Fruit fly (Drosophila melanogaster) whole organism, embryonic: Measurements from ENCODE around the gene CG33669.

Experiments used
- Bgb ChIP-seq: fragments of 200-800 bp; sonication (Bioruptor generic); IDR thresholded peaks from 2 replicates; pipeline ENCODE4 v1.3.6; 2022; ENCODE audit warnings: missing biosample characterization, missing genetic modification characterization; ENCODE audit not compliant: partially characterized antibody
- CG10321 ChIP-seq: fragments of 200-800 bp; sonication (Bioruptor generic); IDR thresholded peaks from 2 replicates; pipeline ENCODE4 v1.3.6; 2022; ENCODE audit warnings: missing biosample characterization, missing genetic modification characterization
- CG11398 ChIP-seq: fragments of 200-800 bp; sonication (Bioruptor generic); optimal IDR thresholded peaks from 2 replicates; lab custom pipeline; 2016; ENCODE audit warnings: missing biosample characterization, missing genetic modification characterization
- CG11560 ChIP-seq: fragments of 200-800 bp; sonication (Bioruptor generic); IDR thresholded peaks from 3 replicates; pipeline ENCODE4 v1.3.6; 2022; ENCODE audit warnings: missing biosample characterization, missing genetic modification characterization
- CG11723 ChIP-seq: fragments of 200-800 bp; sonication (Bioruptor generic); optimal IDR thresholded peaks from 2 replicates; lab custom pipeline; 2017; ENCODE audit warnings: missing biosample characterization, mild to moderate bottlenecking, missing genetic modification characterization
- CG12104 ChIP-seq: fragments of 200-800 bp; sonication (Bioruptor generic); optimal IDR thresholded peaks from 3 replicates; lab custom pipeline; 2016; ENCODE audit warnings: missing biosample characterization, missing genetic modification characterization
- CG12219 ChIP-seq: fragments of 200-800 bp; sonication (Bioruptor generic); optimal IDR thresholded peaks from 3 replicates; lab custom pipeline; 2018; ENCODE audit warnings: missing biosample characterization, mild to moderate bottlenecking, missing genetic modification characterization
- CG12391 ChIP-seq: fragments of 200-800 bp; sonication (Bioruptor generic); optimal IDR thresholded peaks from 3 replicates; lab custom pipeline; 2018; ENCODE audit warnings: missing biosample characterization, mild to moderate bottlenecking, missing genetic modification characterization, moderate library complexity
- CG14667 ChIP-seq: fragments of 200-800 bp; sonication (Bioruptor generic); IDR thresholded peaks from 2 replicates; pipeline ENCODE4 v1.3.6; 2022; ENCODE audit warnings: missing biosample characterization, missing genetic modification characterization
- CG1529 ChIP-seq: fragments of 200-800 bp; sonication (Bioruptor generic); optimal IDR thresholded peaks from 3 replicates; lab custom pipeline; 2018; ENCODE audit warnings: missing biosample characterization, missing genetic modification characterization
- CG15479 ChIP-seq: fragments of 200-800 bp; sonication (Bioruptor generic); optimal IDR thresholded peaks from 3 replicates; lab custom pipeline; 2019; ENCODE audit warnings: missing biosample characterization, mild to moderate bottlenecking, missing genetic modification characterization, moderate library complexity
- CG1603 ChIP-seq: fragments of 200-800 bp; sonication (Bioruptor generic); optimal IDR thresholded peaks from 2 replicates; lab custom pipeline; 2019; ENCODE audit warnings: missing biosample characterization, mild to moderate bottlenecking, missing genetic modification characterization, moderate library complexity
- CG17612 ChIP-seq: fragments of 200-800 bp; sonication (Bioruptor generic); IDR thresholded peaks from 2 replicates; pipeline ENCODE4 v1.3.6; 2022; ENCODE audit warnings: missing biosample characterization, missing genetic modification characterization
- CG18262 ChIP-seq: fragments of 200-800 bp; optimal IDR thresholded peaks from 3 replicates; lab custom pipeline; 2019; ENCODE audit warnings: missing biosample characterization, mild to moderate bottlenecking, missing genetic modification characterization, moderate library complexity
- CG2678 ChIP-seq: fragments of 200-800 bp; sonication (Bioruptor generic); optimal IDR thresholded peaks from 3 replicates; lab custom pipeline; 2019; ENCODE audit warnings: missing biosample characterization, mild to moderate bottlenecking, missing genetic modification characterization, moderate library complexity
- CG31365 ChIP-seq: fragments of 200-800 bp; sonication (Bioruptor generic); optimal IDR thresholded peaks from 2 replicates; lab custom pipeline; 2018; ENCODE audit warnings: missing biosample characterization, mild to moderate bottlenecking, missing genetic modification characterization
- CG3163 ChIP-seq: fragments of 200-800 bp; sonication (Bioruptor generic); optimal IDR thresholded peaks from 3 replicates; lab custom pipeline; 2016; ENCODE audit warnings: missing biosample characterization, missing genetic modification characterization
- CG3281 ChIP-seq: fragments of 200-800 bp; sonication (Bioruptor generic); optimal IDR thresholded peaks from 3 replicates; lab custom pipeline; 2017; ENCODE audit warnings: missing biosample characterization, mild to moderate bottlenecking, missing genetic modification characterization
- CG34224 ChIP-seq: fragments of 200-800 bp; sonication (Bioruptor generic); IDR thresholded peaks from 3 replicates; pipeline ENCODE4 v1.3.6; 2022; ENCODE audit warnings: missing biosample characterization, missing genetic modification characterization; ENCODE audit not compliant: partially characterized antibody
- CG7839 ChIP-seq: fragments of 200-800 bp; sonication (Bioruptor generic); optimal IDR thresholded peaks from 3 replicates; lab custom pipeline; 2018; ENCODE audit warnings: missing biosample characterization, mild to moderate bottlenecking, missing genetic modification characterization, moderate library complexity
- Dbx ChIP-seq: fragments of 200-800 bp; sonication (Bioruptor generic); IDR thresholded peaks from 3 replicates; pipeline ENCODE4 v1.3.6; 2022; ENCODE audit warnings: missing biosample characterization, missing genetic modification characterization
- ERR ChIP-seq: fragments of 200-800 bp; sonication (Bioruptor generic); optimal IDR thresholded peaks from 2 replicates; lab custom pipeline; 2016; ENCODE audit warnings: missing biosample characterization, missing genetic modification characterization
- Fer3 ChIP-seq: fragments of 200-800 bp; sonication (Bioruptor generic); optimal IDR thresholded peaks from 2 replicates; lab custom pipeline; 2018; ENCODE audit warnings: missing biosample characterization, mild to moderate bottlenecking, missing genetic modification characterization, moderate library complexity
- Gug ChIP-seq: fragments of 200-800 bp; sonication (Bioruptor generic); IDR thresholded peaks from 4 replicates; pipeline ENCODE4 v1.3.6; 2022; ENCODE audit warnings: missing biosample characterization, missing genetic modification characterization
- HmgZ ChIP-seq: fragments of 200-800 bp; sonication (Bioruptor generic); optimal IDR thresholded peaks from 2 replicates; lab custom pipeline; 2018; ENCODE audit warnings: missing biosample characterization, mild to moderate bottlenecking, missing genetic modification characterization
- Hmx ChIP-seq: fragments of 200-800 bp; sonication (Bioruptor generic); optimal IDR thresholded peaks from 2 replicates; lab custom pipeline; 2016; ENCODE audit warnings: missing biosample characterization, missing genetic modification characterization
- Hr78 ChIP-seq, 2 experiments: fragments of 200-800 bp in 1 of 2; fragments of >200 bp in 1 of 2; sonication (Bioruptor generic) in 1 of 2; optimal IDR thresholded peaks; 2 replicates each; lab custom pipeline; 2017 to 2019; ENCODE audit warnings: missing biosample characterization in 2 of 2, missing genetic modification characterization in 2 of 2, mild to moderate bottlenecking in 1 of 2, moderate library complexity in 1 of 2
- Nf-YC ChIP-seq: fragments of 200-800 bp; optimal IDR thresholded peaks from 3 replicates; lab custom pipeline; 2019; ENCODE audit warnings: missing biosample characterization, mild to moderate bottlenecking, missing genetic modification characterization, moderate library complexity
- Ravus ChIP-seq: fragments of 200-800 bp; sonication (Bioruptor generic); IDR thresholded peaks from 2 replicates; pipeline ENCODE4 v1.3.6; 2022; ENCODE audit warnings: missing biosample characterization, missing genetic modification characterization
- Sox102F ChIP-seq: fragments of 200-800 bp; sonication (Bioruptor generic); optimal IDR thresholded peaks from 2 replicates; lab custom pipeline; 2018; ENCODE audit warnings: missing biosample characterization, mild to moderate bottlenecking, missing genetic modification characterization, moderate library complexity
- ase ChIP-seq: fragments of 200-800 bp; sonication (Bioruptor generic); IDR thresholded peaks from 3 replicates; pipeline ENCODE4 v1.3.6; 2022; ENCODE audit warnings: missing biosample characterization, missing genetic modification characterization
- bab2 ChIP-seq: fragments of 200-800 bp; sonication (Bioruptor generic); optimal IDR thresholded peaks from 2 replicates; lab custom pipeline; 2016; ENCODE audit warnings: missing biosample characterization, missing genetic modification characterization
- bbx ChIP-seq: fragments of 200-800 bp; sonication (Bioruptor generic); IDR thresholded peaks from 2 replicates; pipeline ENCODE4 v1.3.6; 2022; ENCODE audit warnings: missing biosample characterization, missing genetic modification characterization; ENCODE audit not compliant: partially characterized antibody
- bigmax ChIP-seq: fragments of 200-800 bp; sonication (Bioruptor generic); optimal IDR thresholded peaks from 2 replicates; lab custom pipeline; 2018; ENCODE audit warnings: missing biosample characterization, mild to moderate bottlenecking, missing genetic modification characterization
- caup ChIP-seq: fragments of 200-800 bp; sonication (Bioruptor generic); optimal IDR thresholded peaks from 3 replicates; lab custom pipeline; 2017; ENCODE audit warnings: missing biosample characterization, mild to moderate bottlenecking, missing genetic modification characterization, moderate library complexity; ENCODE audit not compliant: severe bottlenecking
- cg ChIP-seq: fragments of 200-800 bp; sonication (Bioruptor generic); optimal IDR thresholded peaks from 3 replicates; lab custom pipeline; 2019; ENCODE audit warnings: missing biosample characterization, mild to moderate bottlenecking, missing genetic modification characterization, moderate library complexity
- chn ChIP-seq: fragments of 200-800 bp; sonication (Bioruptor generic); optimal IDR thresholded peaks from 2 replicates; lab custom pipeline; 2016; ENCODE audit warnings: missing biosample characterization, missing genetic modification characterization
- dm ChIP-seq: fragments of 200-800 bp; sonication (Bioruptor generic); optimal IDR thresholded peaks from 3 replicates; lab custom pipeline; 2016; ENCODE audit warnings: missing biosample characterization, missing genetic modification characterization
- gcm ChIP-seq: fragments of 200-800 bp; sonication (Bioruptor generic); optimal IDR thresholded peaks from 2 replicates; lab custom pipeline; 2019; ENCODE audit warnings: missing biosample characterization, mild to moderate bottlenecking, missing genetic modification characterization, moderate library complexity
- gsb-n ChIP-seq: fragments of 200-800 bp; sonication (Bioruptor generic); optimal IDR thresholded peaks from 3 replicates; lab custom pipeline; 2018; ENCODE audit warnings: missing biosample characterization, mild to moderate bottlenecking, missing genetic modification characterization
- gt ChIP-seq: fragments of 200-800 bp; sonication (Bioruptor generic); IDR thresholded peaks from 2 replicates; pipeline ENCODE4 v1.3.6; 2022; ENCODE audit warnings: missing biosample characterization, missing genetic modification characterization
- ham ChIP-seq: fragments of 200-800 bp; sonication (Bioruptor generic); IDR thresholded peaks from 2 replicates; pipeline ENCODE4 v1.3.6; 2022; ENCODE audit warnings: missing biosample characterization, missing genetic modification characterization
- lab ChIP-seq: fragments of 200-800 bp; sonication (Bioruptor generic); optimal IDR thresholded peaks from 3 replicates; lab custom pipeline; 2017; ENCODE audit warnings: missing biosample characterization, missing genetic modification characterization, mild to moderate bottlenecking, moderate library complexity, missing genetic modification reagents
- lov ChIP-seq, 2 experiments: fragments of 200-800 bp in 1 of 2; fragments of >200 bp in 1 of 2; sonication (Bioruptor generic) in 1 of 2; IDR thresholded peaks in 1 of 2; optimal IDR thresholded peaks in 1 of 2; 2 replicates in 1 of 2; 3 replicates in 1 of 2; pipeline versions ENCODE4 v1.3.6 to Lab custom; 2017 to 2022; ENCODE audit warnings: missing biosample characterization in 1 of 2, missing genetic modification characterization in 1 of 2
- p53 ChIP-seq: fragments of 200-800 bp; sonication (Bioruptor generic); optimal IDR thresholded peaks from 2 replicates; lab custom pipeline; 2016; ENCODE audit warnings: missing biosample characterization, missing genetic modification characterization
- salm ChIP-seq: fragments of 200-800 bp; sonication (Bioruptor generic); optimal IDR thresholded peaks from 2 replicates; lab custom pipeline; 2018; ENCODE audit warnings: missing biosample characterization, mild to moderate bottlenecking, missing genetic modification characterization
- sens-2 ChIP-seq: fragments of 200-800 bp; sonication (Bioruptor generic); IDR thresholded peaks from 2 replicates; pipeline ENCODE4 v1.3.6; 2022; ENCODE audit warnings: missing biosample characterization, missing genetic modification characterization
- toy ChIP-seq: fragments of 200-800 bp; sonication (Bioruptor generic); IDR thresholded peaks from 2 replicates; pipeline ENCODE4 v1.3.6; 2022; ENCODE audit warnings: missing biosample characterization, missing genetic modification characterization
- yki ChIP-seq: fragments of >200 bp; optimal IDR thresholded peaks from 3 replicates; lab custom pipeline; 2018
- zen2 ChIP-seq: fragments of 200-800 bp; sonication (Bioruptor generic); IDR thresholded peaks from 3 replicates; pipeline ENCODE4 v1.3.6; 2022; ENCODE audit warnings: missing biosample characterization, missing genetic modification characterization; ENCODE audit not compliant: partially characterized antibody

The CG33669 gene

DNA sequence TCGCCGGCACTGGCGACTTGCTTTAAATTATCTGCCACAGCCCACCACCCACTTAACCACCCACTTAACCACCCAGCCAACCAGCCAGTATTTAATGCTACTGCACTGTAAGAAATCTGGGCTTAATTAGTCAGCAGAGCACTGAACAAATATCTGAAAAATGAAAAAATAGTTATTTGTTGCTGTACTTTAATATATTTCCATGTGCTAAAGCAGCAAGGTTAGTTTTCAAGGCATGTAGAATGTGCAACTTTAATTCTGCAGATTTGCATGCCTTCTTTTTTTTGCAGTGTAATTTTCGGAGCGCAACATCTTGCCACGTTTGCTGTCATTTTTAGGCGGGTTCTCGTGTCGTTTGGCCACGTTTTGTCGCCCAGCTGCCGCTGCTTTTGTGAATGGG is 24.3 kb downstream of the CG33669 start (continued):
- no peak for TF ChIP-seq ERR (GFP tag; lab: Kevin White, UChicago)
- TF ChIP-seq bab2 (GFP tag; lab: Kevin White, UChicago): peak; percentile 42
- no peak for TF ChIP-seq CG11723 (GFP tag; lab: Kevin White, UChicago)
- TF ChIP-seq salm (tag; lab: Kevin White, UChicago): no peak
- no peak for TF ChIP-seq gcm (GFP tag; lab: Kevin White, UChicago)
- TF ChIP-seq sens-2: no peak
- TF ChIP-seq dm: no peak
- no peak for TF ChIP-seq Hr78 (GFP tag; optimal IDR thresholded peaks at IDR 0.05; lab: Kevin White, UChicago)
- TF ChIP-seq CG31365 (tag; lab: Kevin White, UChicago): no peak
- peak; percentile 36 for TF ChIP-seq CG12219 (GFP tag; lab: Kevin White, UChicago)
- no peak for TF ChIP-seq bigmax (GFP tag; lab: Kevin White, UChicago)
- TF ChIP-seq CG11560: peak; percentile 42; the same call in 1 of the 3 replicates
- TF ChIP-seq Sox102F (GFP tag; lab: Kevin White, UChicago): peak; percentile 28
- no peak for TF ChIP-seq bbx (GFP tag; lab: Robert Waterston, UW)
- no peak for TF ChIP-seq toy (GFP tag; lab: Robert Waterston, UW)
- TF ChIP-seq CG17612 (GFP tag; lab: Robert Waterston, UW): no peak
- no peak for TF ChIP-seq CG12104 (GFP tag; lab: Kevin White, UChicago)
- no peak for TF ChIP-seq Ravus (GFP tag; lab: Robert Waterston, UW)
- TF ChIP-seq zen2 (GFP tag; lab: Robert Waterston, UW): no peak
- no peak for TF ChIP-seq Nf-YC (tag; lab: Kevin White, UChicago)
- TF ChIP-seq gt (GFP tag; lab: Robert Waterston, UW): no peak
- peak; percentile 40; the same call in 1 of the 3 replicates for TF ChIP-seq Dbx (GFP tag; lab: Robert Waterston, UW)
- peak; percentile 64 for TF ChIP-seq CG1603 (tag; lab: Kevin White, UChicago)
- TF ChIP-seq CG10321 (GFP tag; lab: Robert Waterston, UW): no peak
- peak; percentile 10 for TF ChIP-seq HmgZ (tag; lab: Kevin White, UChicago)
- TF ChIP-seq lab: peak; percentile 80
- peak; percentile 73 for TF ChIP-seq CG2678 (tag; lab: Kevin White, UChicago)
- TF ChIP-seq CG12391 (tag; lab: Kevin White, UChicago): peak; percentile 47
- no peak for TF ChIP-seq CG14667 (GFP tag; lab: Robert Waterston, UW)
- TF ChIP-seq caup (GFP tag; lab: Kevin White, UChicago): peak; percentile 50
- TF ChIP-seq yki (lab: Kevin White, UChicago): no peak
- no peak for TF ChIP-seq CG11398 (GFP tag; lab: Kevin White, UChicago)
- 0 out of 3 replicates have a peak, but pooled peaks have one; percentile 29 for TF ChIP-seq ase
- peak; percentile 22 for TF ChIP-seq CG18262 (tag; lab: Kevin White, UChicago)
- no peak for TF ChIP-seq CG34224
- TF ChIP-seq CG15479 (GFP tag; lab: Kevin White, UChicago): no peak
- peak; percentile 68 for TF ChIP-seq CG7839 (tag; lab: Kevin White, UChicago)
- TF ChIP-seq p53 (GFP tag; lab: Kevin White, UChicago): no peak
- no peak for TF ChIP-seq CG3163
- TF ChIP-seq lov (optimal IDR thresholded peaks at IDR 0.05; lab: Kevin White, UChicago): no peak
- no peak for TF ChIP-seq lov (GFP tag; IDR thresholded peaks at IDR 0.05; lab: Robert Waterston, UW)
- TF ChIP-seq Fer3 (tag; lab: Kevin White, UChicago): peak; percentile 42
- no peak for TF ChIP-seq gsb-n (tag; lab: Kevin White, UChicago)
- no peak for TF ChIP-seq Bgb (GFP tag; lab: Robert Waterston, UW)
- TF ChIP-seq cg (GFP tag; lab: Kevin White, UChicago): no peak
- TF ChIP-seq CG1529 (GFP tag; lab: Kevin White, UChicago): no peak
- peak; percentile 61 for TF ChIP-seq CG3281 (GFP tag; lab: Kevin White, UChicago)
- TF ChIP-seq ham: no peak
- no peak; the same call in 3 of the 4 replicates for TF ChIP-seq Gug (GFP tag; lab: Robert Waterston, UW)
- no peak for TF ChIP-seq Hmx (GFP tag; lab: Kevin White, UChicago)
- TF ChIP-seq chn (GFP tag; lab: Kevin White, UChicago): peak; percentile 39
